Worm (Caenorhabditis elegans) whole organism, mixed stage, embryonic: ENCODE measurements around the gene ptp-4A2.

Experiments
- ceh-39 ChIP-seq: fragments of 150-350 bp; optimal IDR thresholded peaks from 2 replicates; lab custom pipeline; 2014; ENCODE audit warnings: missing biosample characterization, missing genetic modification characterization
- ces-1 ChIP-seq: fragments of 150-350 bp; optimal IDR thresholded peaks from 2 replicates; lab custom pipeline; 2014; ENCODE audit warnings: missing biosample characterization, missing genetic modification reagents, missing genetic modification characterization
- elt-3 ChIP-seq: fragments of 150-350 bp; optimal IDR thresholded peaks from 2 replicates; lab custom pipeline; 2014; ENCODE audit warnings: missing biosample characterization, missing genetic modification characterization
- lin-13 ChIP-seq: fragments of 150-350 bp; optimal IDR thresholded peaks from 2 replicates; lab custom pipeline; 2014; ENCODE audit warnings: missing biosample characterization, missing genetic modification characterization
- mab-5 ChIP-seq: fragments of 150-350 bp; optimal IDR thresholded peaks from 2 replicates; lab custom pipeline; 2014; ENCODE audit warnings: missing biosample characterization, missing genetic modification characterization
- nhr-237 ChIP-seq: fragments of 150-350 bp; optimal IDR thresholded peaks from 2 replicates; lab custom pipeline; 2014; ENCODE audit warnings: missing biosample characterization, missing genetic modification characterization
- nhr-28 ChIP-seq: fragments of 150-350 bp; optimal IDR thresholded peaks from 2 replicates; lab custom pipeline; 2014; ENCODE audit warnings: missing biosample characterization, missing genetic modification characterization
- snpc-4 ChIP-seq: fragments of 150-350 bp; optimal IDR thresholded peaks from 2 replicates; lab custom pipeline; 2014; ENCODE audit warnings: missing biosample characterization, missing genetic modification characterization
- unc-62 ChIP-seq: fragments of 150-350 bp; optimal IDR thresholded peaks from 2 replicates; lab custom pipeline; 2014; ENCODE audit warnings: missing biosample characterization, missing genetic modification reagents, missing genetic modification characterization
- ztf-11 ChIP-seq: fragments of 150-350 bp; optimal IDR thresholded peaks from 2 replicates; lab custom pipeline; 2014; ENCODE audit warnings: missing biosample characterization, missing genetic modification characterization

- TF ChIP-seq elt-3 (no peak), snpc-4 (tag; lab: Kevin White, UChicago) (no peak), ztf-11 (tag; lab: Kevin White, UChicago) (no peak), nhr-237 (tag; lab: Kevin White, UChicago) (no peak), ceh-39 (tag; lab: Kevin White, UChicago) (no peak), mab-5 (no peak), nhr-28 (tag; lab: Kevin White, UChicago) (no peak), ces-1 (no peak), unc-62 (GFP tag; lab: Kevin White, UChicago) (no peak), lin-13 (tag; lab: Kevin White, UChicago) (no peak)
Measured at ce11 chrX:3920747-3921146, 22.4 kb downstream of the ptp-4A2 start.
